Worm (Caenorhabditis elegans) whole organism, L4 larva: ENCODE data around the gene srd-9.

Experiments
- D1046.2 ChIP-seq: fragments of 200-800 bp; sonication (Bioruptor generic); IDR thresholded peaks from 2 replicates; pipeline ENCODE4 v1.3.6; 2022; ENCODE audit warnings: missing genetic modification characterization, missing compliant biosample characterization
- F26F4.8 ChIP-seq: fragments of 200-800 bp; sonication (Bioruptor generic); conservative IDR thresholded peaks from 2 replicates; pipeline ENCODE4 v1.3.6; 2022; ENCODE audit warnings: missing genetic modification characterization, missing compliant biosample characterization
- F44E2.7 ChIP-seq: fragments of 200-800 bp; sonication (Bioruptor generic); IDR thresholded peaks from 2 replicates; pipeline ENCODE4 v2.1.2; 2022; ENCODE audit warnings: missing genetic modification characterization, missing compliant biosample characterization
- F49E8.2 ChIP-seq: sonication (generic microtip); optimal IDR thresholded peaks from 2 replicates; lab custom pipeline; 2016; ENCODE audit warnings: missing compliant biosample characterization, mild to moderate bottlenecking, missing genetic modification characterization, borderline replicate concordance
- R02D3.7 ChIP-seq: fragments of 150-350 bp; sonication (generic microtip); optimal IDR thresholded peaks from 3 replicates; lab custom pipeline; 2014; ENCODE audit warnings: missing biosample characterization, missing genetic modification characterization
- T20F7.1 ChIP-seq: fragments of 200-800 bp; sonication (Bioruptor generic); optimal IDR thresholded peaks from 2 replicates; lab custom pipeline; 2018; ENCODE audit warnings: mild to moderate bottlenecking, missing genetic modification characterization, missing compliant biosample characterization
- T26A8.4 ChIP-seq: fragments of 200-800 bp; sonication (Bioruptor generic); IDR thresholded peaks from 2 replicates; pipeline ENCODE4 v1.3.6; 2022; ENCODE audit warnings: missing genetic modification characterization, missing compliant biosample characterization
- Y105C5A.15 ChIP-seq: fragments of 200-800 bp; sonication (Bioruptor generic); IDR thresholded peaks from 2 replicates; pipeline ENCODE4 v1.3.6; 2022; ENCODE audit warnings: missing genetic modification characterization, missing compliant biosample characterization
- Y5F2A.4 ChIP-seq: fragments of 200-800 bp; sonication (Bioruptor generic); optimal IDR thresholded peaks from 2 replicates; lab custom pipeline; 2018; ENCODE audit warnings: mild to moderate bottlenecking, missing genetic modification characterization, missing compliant biosample characterization
- aha-1 ChIP-seq: fragments of 150-350 bp; peaks from one replicate; lab custom pipeline; 2014; ENCODE audit warnings: missing biosample characterization, missing genetic modification characterization
- aly-2 ChIP-seq: sonication (generic microtip); optimal IDR thresholded peaks from 2 replicates; lab custom pipeline; 2018; ENCODE audit warnings: missing biosample characterization, missing genetic modification characterization
- attf-4 ChIP-seq: sonication (generic microtip); optimal IDR thresholded peaks from 3 replicates; lab custom pipeline; 2017; ENCODE audit warnings: missing biosample characterization, missing genetic modification characterization
- ceh-28 ChIP-seq: fragments of 150-350 bp; optimal IDR thresholded peaks from 2 replicates; lab custom pipeline; 2014; ENCODE audit warnings: missing biosample characterization, missing genetic modification reagents, missing genetic modification characterization
- ceh-62 ChIP-seq: sonication (generic microtip); optimal IDR thresholded peaks from 2 replicates; lab custom pipeline; 2017; ENCODE audit warnings: missing biosample characterization, missing genetic modification characterization
- ceh-82 ChIP-seq: sonication (generic microtip); optimal IDR thresholded peaks from 2 replicates; lab custom pipeline; 2017; ENCODE audit warnings: missing biosample characterization, missing genetic modification characterization
- ctbp-1 ChIP-seq: fragments of 200-800 bp; sonication (Bioruptor generic); IDR thresholded peaks from 2 replicates; pipeline ENCODE4 v1.3.6; 2022; ENCODE audit warnings: missing genetic modification reagents, missing genetic modification characterization, missing compliant biosample characterization
- daf-8 ChIP-seq: fragments of 200-800 bp; sonication (Bioruptor generic); IDR thresholded peaks from 2 replicates; pipeline ENCODE4 v1.3.6; 2022; ENCODE audit warnings: missing genetic modification characterization, missing compliant biosample characterization
- dmd-6 ChIP-seq: fragments of 200-800 bp; sonication (Bioruptor generic); IDR thresholded peaks from 2 replicates; pipeline ENCODE4 v1.3.6; 2022; ENCODE audit warnings: missing genetic modification reagents, missing genetic modification characterization, missing compliant biosample characterization
- dpl-1 ChIP-seq: fragments of 150-350 bp; optimal IDR thresholded peaks from 2 replicates; lab custom pipeline; 2014; ENCODE audit warnings: missing biosample characterization, missing genetic modification reagents, missing genetic modification characterization
- dve-1 ChIP-seq: sonication (generic microtip); optimal IDR thresholded peaks from 2 replicates; lab custom pipeline; 2017; ENCODE audit warnings: antibody characterized with exemption, mild to moderate bottlenecking, missing genetic modification characterization, missing compliant biosample characterization; ENCODE audit not compliant: insufficient read depth
- egl-43 ChIP-seq: fragments of 200-800 bp; sonication (Bioruptor generic); IDR thresholded peaks from 2 replicates; pipeline ENCODE4 v1.3.6; 2022; ENCODE audit warnings: missing genetic modification reagents, missing genetic modification characterization, missing compliant biosample characterization
- fos-1 ChIP-seq: fragments of 150-350 bp; optimal IDR thresholded peaks from 2 replicates; lab custom pipeline; 2014; ENCODE audit warnings: missing biosample characterization, missing genetic modification characterization
- hlh-11 ChIP-seq: fragments of 200-800 bp; sonication (Bioruptor generic); optimal IDR thresholded peaks from 2 replicates; lab custom pipeline; 2018; ENCODE audit warnings: mild to moderate bottlenecking, missing genetic modification characterization, missing compliant biosample characterization
- hlh-30 ChIP-seq: sonication (generic microtip); optimal IDR thresholded peaks from 2 replicates; lab custom pipeline; 2017; ENCODE audit warnings: antibody characterized with exemption, mild to moderate bottlenecking, missing genetic modification characterization, missing compliant biosample characterization; ENCODE audit not compliant: insufficient read depth
- lin-1 ChIP-seq: fragments of 200-800 bp; sonication (Bioruptor generic); IDR thresholded peaks from 2 replicates; pipeline ENCODE4 v1.3.6; 2022; ENCODE audit warnings: missing genetic modification reagents, missing genetic modification characterization, missing compliant biosample characterization
- lin-13 ChIP-seq: fragments of 150-350 bp; optimal IDR thresholded peaks from 2 replicates; lab custom pipeline; 2014; ENCODE audit warnings: missing biosample characterization, missing genetic modification reagents, missing genetic modification characterization
- lin-38 ChIP-seq: fragments of 200-800 bp; sonication (Bioruptor generic); IDR thresholded peaks from 2 replicates; pipeline ENCODE4 v1.3.6; 2022; ENCODE audit warnings: missing genetic modification reagents, missing genetic modification characterization, missing compliant biosample characterization
- lsy-2 ChIP-seq, 2 experiments: fragments of 150-350 bp in 1 of 2; sonication (generic microtip) in 1 of 2; optimal IDR thresholded peaks; 2 replicates each; lab custom pipeline; 2014 to 2017; ENCODE audit warnings: missing biosample characterization in 2 of 2, missing genetic modification characterization in 2 of 2
- mdl-1 ChIP-seq, 2 experiments: fragments of 150-350 bp in 1 of 2; sonication (generic microtip) in 1 of 2; optimal IDR thresholded peaks; 2 replicates each; lab custom pipeline; 2014 to 2017; ENCODE audit warnings: missing biosample characterization in 2 of 2, missing genetic modification characterization in 2 of 2
- nhr-28 ChIP-seq: fragments of 150-350 bp; optimal IDR thresholded peaks from 2 replicates; lab custom pipeline; 2014; ENCODE audit warnings: missing biosample characterization, missing genetic modification characterization
- nhr-42 ChIP-seq: fragments of 200-800 bp; sonication (Bioruptor generic); IDR thresholded peaks from 2 replicates; pipeline ENCODE4 v1.3.6; 2022; ENCODE audit warnings: missing genetic modification characterization, missing compliant biosample characterization
- nhr-77 ChIP-seq: fragments of 150-350 bp; optimal IDR thresholded peaks from 2 replicates; lab custom pipeline; 2014; ENCODE audit warnings: missing biosample characterization, missing genetic modification characterization
- pqm-1 ChIP-seq: sonication (generic microtip); optimal IDR thresholded peaks from 2 replicates; lab custom pipeline; 2017; ENCODE audit warnings: missing biosample characterization, missing genetic modification characterization
- set-16 ChIP-seq: fragments of 200-800 bp; sonication (Bioruptor generic); IDR thresholded peaks from 2 replicates; pipeline ENCODE4 v1.3.6; 2022; ENCODE audit warnings: missing genetic modification reagents, missing genetic modification characterization, missing compliant biosample characterization
- snpc-4 ChIP-seq: fragments of 150-350 bp; optimal IDR thresholded peaks from 2 replicates; lab custom pipeline; 2014; ENCODE audit warnings: missing biosample characterization, missing genetic modification characterization
- spr-3 ChIP-seq: fragments of 200-800 bp; sonication (Bioruptor generic); optimal IDR thresholded peaks from 2 replicates; lab custom pipeline; 2018; ENCODE audit warnings: mild to moderate bottlenecking, missing genetic modification characterization, missing compliant biosample characterization
- tra-1 ChIP-seq: fragments of 200-800 bp; sonication (Bioruptor generic); IDR thresholded peaks from 2 replicates; pipeline ENCODE4 v1.3.6; 2022; ENCODE audit warnings: missing genetic modification reagents, missing genetic modification characterization, missing compliant biosample characterization
- zip-11 ChIP-seq: fragments of 200-800 bp; sonication (Bioruptor generic); IDR thresholded peaks from 2 replicates; pipeline ENCODE4 v1.3.6; 2022; ENCODE audit warnings: missing genetic modification characterization, missing compliant biosample characterization
- ztf-11 ChIP-seq: fragments of 150-350 bp; optimal IDR thresholded peaks from 2 replicates; lab custom pipeline; 2014; ENCODE audit warnings: missing biosample characterization, missing genetic modification characterization
- ztf-7 ChIP-seq: fragments of 150-350 bp; optimal IDR thresholded peaks from 2 replicates; lab custom pipeline; 2014; ENCODE audit warnings: missing biosample characterization, missing genetic modification characterization

Gene srd-9

ce11 chrV:5358772-5359171 lies 7.2 kb downstream of the srd-9 start, which contains the start of gene nhr-216:
TSS of gene nhr-216 (minus strand) at chrV:5358872.
- no peak for TF ChIP-seq R02D3.7 (tag; lab: Kevin White, UChicago)
- no peak for TF ChIP-seq Y105C5A.15 (GFP tag; lab: Robert Waterston, UW)
- peak; percentile 71 for TF ChIP-seq aha-1 (tag; lab: Kevin White, UChicago)
- TF ChIP-seq set-16 (GFP tag; lab: Robert Waterston, UW) = no peak
- no peak for TF ChIP-seq ctbp-1 (GFP tag; lab: Robert Waterston, UW)

ce11 chrV:5362220-5362619 lies 10.6 kb downstream of the srd-9 start:
- TF ChIP-seq Y5F2A.4 (GFP tag; lab: Kevin White, UChicago) (no peak), lsy-2 (tag; optimal IDR thresholded peaks at IDR 0.05; lab: Kevin White, UChicago) (no peak), attf-4 (tag; lab: Kevin White, UChicago) (no peak), D1046.2 (GFP tag; lab: Robert Waterston, UW) (no peak), F26F4.8 (no peak), mdl-1 (tag; optimal IDR thresholded peaks at IDR 0.05; lab: Kevin White, UChicago) (no peak), aly-2 (tag; lab: Kevin White, UChicago) (no peak)

- TF ChIP-seq ztf-11 (tag; lab: Kevin White, UChicago) = no peak
- no peak for TF ChIP-seq hlh-30 (tag; lab: Kevin White, UChicago)
- no peak for TF ChIP-seq nhr-77 (tag; lab: Kevin White, UChicago)
- TF ChIP-seq spr-3 = no peak
- no peak for TF ChIP-seq tra-1
- TF ChIP-seq egl-43 (GFP tag; lab: Robert Waterston, UW) = no peak
- no peak for TF ChIP-seq fos-1
- TF ChIP-seq ztf-7 (tag; lab: Kevin White, UChicago) = no peak
- TF ChIP-seq ctbp-1 (GFP tag; lab: Robert Waterston, UW) = no peak
- TF ChIP-seq nhr-42 (GFP tag; lab: Robert Waterston, UW) = no peak
- no peak for TF ChIP-seq dve-1
- no peak for TF ChIP-seq T26A8.4 (GFP tag; lab: Robert Waterston, UW)
Measured at ce11 chrV:5364863-5365262, 13.3 kb downstream of the srd-9 start, which contains the start of gene T09D3.8. TSS of gene T09D3.8 (plus strand) at chrV:5365163.

- peak; percentile 2 for TF ChIP-seq aha-1 (tag; lab: Kevin White, UChicago)
- no peak for TF ChIP-seq lin-1 (GFP tag; lab: Robert Waterston, UW)
Measured at ce11 chrV:5368792-5369191, 17.2 kb downstream of the srd-9 start, which contains the start of gene T09D3.9. TSS of gene T09D3.9 (minus strand) at chrV:5368892.

DNA sequence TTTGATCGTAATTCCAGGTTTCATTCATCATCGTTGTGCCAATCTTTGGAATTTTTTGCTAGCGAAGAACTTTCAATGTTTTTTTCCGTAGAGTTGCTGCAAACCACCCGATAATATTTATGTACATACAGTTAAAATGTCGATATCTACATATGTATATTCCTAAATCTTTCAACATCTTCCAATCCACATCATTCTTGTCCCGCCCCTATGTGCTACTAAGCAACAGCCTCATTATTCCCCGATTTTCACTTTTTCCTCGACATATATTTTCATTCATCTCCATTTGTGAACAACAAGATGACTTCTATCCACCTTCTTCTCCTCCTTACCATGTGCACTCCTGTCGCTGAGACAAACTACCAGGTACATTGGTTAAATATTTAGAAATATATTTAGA lies 20.5 kb downstream of the srd-9 start, which contains the start of gene C35A11.3:
C35A11.3 (plus strand) TSS at position 301 of the 400 bp plus-strand sequence.
- no peak for TF ChIP-seq dve-1
- TF ChIP-seq daf-8 = no peak
- no peak for TF ChIP-seq lin-13
- TF ChIP-seq ceh-62 = no peak
- no peak for TF ChIP-seq dpl-1 (GFP tag; lab: Kevin White, UChicago)
- no peak for TF ChIP-seq lsy-2 (tag; optimal IDR thresholded peaks at IDR 0.05; lab: Kevin White, UChicago)
- no peak for TF ChIP-seq hlh-11 (tag; lab: Kevin White, UChicago)
- TF ChIP-seq ceh-82 (tag; lab: Kevin White, UChicago) = no peak
- no peak for TF ChIP-seq ceh-28 (tag; lab: Kevin White, UChicago)
- TF ChIP-seq lin-38 (GFP tag; lab: Robert Waterston, UW) = no peak
- TF ChIP-seq zip-11 (GFP tag; lab: Robert Waterston, UW) = no peak
- no peak for TF ChIP-seq Y5F2A.4 (GFP tag; lab: Kevin White, UChicago)
- TF ChIP-seq snpc-4 (tag; lab: Kevin White, UChicago) = no peak
- no peak for TF ChIP-seq F44E2.7
- TF ChIP-seq nhr-28 (tag; lab: Kevin White, UChicago) = no peak
- TF ChIP-seq F49E8.2 (tag; lab: Kevin White, UChicago) = no peak
- TF ChIP-seq dmd-6 (GFP tag; lab: Robert Waterston, UW) = no peak
- no peak for TF ChIP-seq T20F7.1 (GFP tag; lab: Kevin White, UChicago)
- no peak for TF ChIP-seq pqm-1 (tag; lab: Kevin White, UChicago)
